Fruit fly (Drosophila melanogaster): ENCODE measurements around the gene CG14316.

CG14316 gene

DNA sequence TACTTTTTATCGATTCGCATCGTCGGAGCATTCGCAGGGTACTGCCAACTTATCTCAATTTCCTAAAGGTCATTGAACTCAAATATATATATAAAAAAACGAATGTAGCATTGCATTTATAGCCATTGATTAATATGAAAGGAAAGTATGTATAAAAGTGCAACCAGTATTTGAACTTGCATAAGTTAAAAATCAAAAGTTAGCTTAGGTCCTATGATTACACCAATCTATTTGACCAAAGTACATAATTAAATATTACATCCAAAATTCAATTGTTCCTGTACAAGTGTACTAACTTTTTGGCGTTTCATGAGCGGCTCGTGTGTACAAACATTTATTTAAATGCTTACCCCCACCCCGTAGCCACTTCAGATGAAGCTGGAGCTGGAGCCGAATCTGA lies 5.5 kb downstream of the CG14316 start (continued):
- TF ChIP-seq CG6854 (GFP tag; optimal IDR thresholded peaks at IDR 0.05) (no peak), Gug (GFP tag; IDR thresholded peaks at IDR 0.05) (no peak), Hr39 (GFP tag; optimal IDR thresholded peaks at IDR 0.05) (peak; percentile 47), Blimp-1 (GFP tag; optimal IDR thresholded peaks at IDR 0.05) (no peak), fd59A (GFP tag; optimal IDR thresholded peaks at IDR 0.05) (peak; percentile 36), Sox102F (GFP tag; optimal IDR thresholded peaks at IDR 0.05) (peak; percentile 31), topi (GFP tag; optimal IDR thresholded peaks at IDR 0.05) (peak; percentile 67), CG31627 (GFP tag; optimal IDR thresholded peaks at IDR 0.05) (peak; percentile 50), CG11762 (GFP tag; optimal IDR thresholded peaks at IDR 0.05; ENCODE audit: insufficient read depth) (no peak), esn (GFP tag; optimal IDR thresholded peaks at IDR 0.05) (peak; percentile 74), vri (GFP tag; optimal IDR thresholded peaks at IDR 0.05) (no peak), CG8632 (GFP tag; optimal IDR thresholded peaks at IDR 0.05) (peak; percentile 63), svp (GFP tag) (peak; percentile 81), Sox15 (GFP tag; optimal IDR thresholded peaks at IDR 0.05) (peak; percentile 46), Sox14 (GFP tag; optimal IDR thresholded peaks at IDR 0.05) (peak; percentile 54), CG4318 (GFP tag; optimal IDR thresholded peaks at IDR 0.05) (no peak), Smox (GFP tag; optimal IDR thresholded peaks at IDR 0.05) (peak; percentile 59), fd85E (GFP tag; optimal IDR thresholded peaks at IDR 0.05) (no peak), Hr38 (GFP tag; optimal IDR thresholded peaks at IDR 0.05) (no peak), CG10631 (GFP tag; optimal IDR thresholded peaks at IDR 0.05) (peak; percentile 36), salr (GFP tag; optimal IDR thresholded peaks at IDR 0.05) (peak in 1 of 2 experiments; percentile 36), CG6808 (GFP tag; optimal IDR thresholded peaks at IDR 0.05) (no peak), CG10669 (GFP tag; optimal IDR thresholded peaks at IDR 0.05) (no peak), CG9139 (GFP tag; optimal IDR thresholded peaks at IDR 0.05) (no peak), dac (GFP tag; optimal IDR thresholded peaks at IDR 0.05) (no peak), CG11294 (GFP tag; IDR thresholded peaks at IDR 0.05) (no peak)

DNA sequence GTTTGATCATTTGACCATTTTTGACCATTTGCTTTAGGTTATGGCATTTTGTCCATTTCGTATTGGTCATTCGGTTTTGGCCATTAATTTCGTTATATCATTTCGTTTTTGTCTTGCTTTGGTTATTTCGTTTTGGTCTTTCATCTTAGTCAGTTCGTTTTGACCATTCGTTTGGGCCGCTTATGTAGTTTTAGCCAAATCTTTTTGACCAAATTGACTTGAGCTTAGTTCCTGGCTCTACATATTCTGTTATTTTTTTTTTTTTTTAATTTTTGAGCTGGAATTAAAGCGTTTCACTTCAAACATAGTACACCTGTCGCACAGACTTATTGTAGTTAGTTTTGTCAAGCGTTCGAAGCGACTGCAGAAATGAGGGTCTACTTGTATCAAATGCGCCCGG lies 6.5 kb downstream of the CG14316 start, which contains the start of gene CG14315:
CG14315 (plus strand) TSS at position 301 of the 400 bp plus-strand sequence.
- TF ChIP-seq svp (GFP tag) (no peak), CG15336 (GFP tag; IDR thresholded peaks at IDR 0.05) (no peak), acj6 (GFP tag; optimal IDR thresholded peaks at IDR 0.05) (no peak), OdsH (GFP tag; optimal IDR thresholded peaks at IDR 0.05) (no peak), CG8119 (GFP tag; IDR thresholded peaks at IDR 0.05) (no peak), pdm3 (GFP tag; optimal IDR thresholded peaks at IDR 0.05) (no peak), CG3919 (GFP tag; optimal IDR thresholded peaks at IDR 0.05) (no peak), Blimp-1 (GFP tag; optimal IDR thresholded peaks at IDR 0.05) (no peak), dac (GFP tag; optimal IDR thresholded peaks at IDR 0.05) (no peak), Ets21C (GFP tag; optimal IDR thresholded peaks at IDR 0.05) (no peak)

- TF ChIP-seq Eip75B (GFP tag; optimal IDR thresholded peaks at IDR 0.05) = no peak
- TF ChIP-seq fd59A (GFP tag; optimal IDR thresholded peaks at IDR 0.05) = no peak
- TF ChIP-seq CG6792 (GFP tag; optimal IDR thresholded peaks at IDR 0.05) = no peak
- TF ChIP-seq CG15336 (GFP tag; IDR thresholded peaks at IDR 0.05) = no peak
- TF ChIP-seq CG9139 (GFP tag; optimal IDR thresholded peaks at IDR 0.05) = no peak
- no peak for TF ChIP-seq CG8319 (GFP tag; optimal IDR thresholded peaks at IDR 0.05)
- no peak for TF ChIP-seq Smox (GFP tag; optimal IDR thresholded peaks at IDR 0.05)
- TF ChIP-seq CG16779 (tag; optimal IDR thresholded peaks at IDR 0.05) = no peak
- TF ChIP-seq Lpt (GFP tag; optimal IDR thresholded peaks at IDR 0.05) = no peak
- TF ChIP-seq eg (GFP tag; IDR thresholded peaks at IDR 0.05) = no peak
- TF ChIP-seq CG3919 (GFP tag; optimal IDR thresholded peaks at IDR 0.05) = no peak
- TF ChIP-seq ss (GFP tag; optimal IDR thresholded peaks at IDR 0.05) = no peak
- TF ChIP-seq dsx (GFP tag; optimal IDR thresholded peaks at IDR 0.05; ENCODE audit: poor library complexity, severe bottlenecking) = no peak
- TF ChIP-seq CG8632 (GFP tag; optimal IDR thresholded peaks at IDR 0.05) = no peak
- TF ChIP-seq spab (GFP tag; optimal IDR thresholded peaks at IDR 0.05) = no peak
- no peak for TF ChIP-seq CG11902 (GFP tag; optimal IDR thresholded peaks at IDR 0.05)
Observed at dm6 chr3R:18160165-18160814, 8.4 kb downstream of the CG14316 start.
